Worm (Caenorhabditis elegans): ENCODE data around the gene tric-1B.2.

- TF ChIP-seq mdl-1 (tag; optimal IDR thresholded peaks at IDR 0.05) (no peak), ceh-16 (tag; optimal IDR thresholded peaks at IDR 0.05) (no peak), pha-4 (tag; optimal IDR thresholded peaks at IDR 0.05) (no peak), egl-27 (tag; optimal IDR thresholded peaks at IDR 0.05) (no peak), ama-1 (optimal IDR thresholded peaks at IDR 0.05) (no peak)
Measured at ce11 chrII:12300680-12301079, 21.5 kb upstream of the tric-1B.2 start.
